Worm (Caenorhabditis elegans): ENCODE results near the gene zhit-2.

The zhit-2 gene

DNA sequence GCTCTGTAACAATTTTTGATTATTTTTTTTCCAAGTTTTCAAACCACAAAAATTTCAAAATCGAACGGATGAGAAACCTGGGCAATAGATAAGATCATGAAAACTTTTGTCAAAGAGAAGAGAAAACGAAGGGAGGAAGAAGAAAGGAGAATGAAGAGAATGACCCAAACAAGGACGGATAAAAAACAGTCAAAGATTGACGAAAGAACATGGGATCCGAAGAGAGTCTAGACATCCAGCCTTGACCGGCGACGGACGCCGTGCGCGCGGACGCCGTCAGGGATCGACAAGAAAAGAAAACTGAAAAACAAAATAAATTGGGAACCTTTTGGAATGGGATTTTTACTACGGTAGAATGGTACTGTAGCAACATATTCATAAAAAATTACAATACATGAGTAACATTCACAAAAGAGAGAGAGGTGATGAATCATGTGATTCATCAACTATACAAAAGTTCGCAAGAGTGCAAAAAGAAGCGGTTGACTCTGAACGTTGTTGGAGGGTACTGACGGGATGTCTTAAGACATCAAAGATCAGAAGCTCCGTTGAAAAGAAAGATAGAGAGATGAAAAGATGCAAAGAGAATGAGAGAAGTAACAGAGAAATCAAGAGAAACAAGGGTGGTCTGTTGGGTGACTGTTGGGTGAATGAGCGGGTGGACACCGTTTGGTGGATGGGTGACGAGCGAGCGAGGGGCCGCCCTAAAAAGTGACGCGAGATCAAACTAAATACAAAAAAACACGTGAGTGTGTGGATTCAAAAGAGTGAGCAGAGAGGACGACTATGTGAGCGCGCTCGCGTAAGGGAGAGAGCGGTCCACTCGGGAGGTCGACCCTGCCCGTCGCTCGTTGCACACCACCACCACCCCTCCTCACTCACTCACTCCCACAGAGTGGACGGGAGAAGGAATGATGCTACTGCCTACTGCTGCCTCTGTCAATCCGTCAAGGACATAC lies 36.3 kb upstream of the zhit-2 start, which contains the start of gene sup-26 (continued):
- no peak for TF ChIP-seq nfya-2 (GFP tag; IDR thresholded peaks at IDR 0.05)
- TF ChIP-seq cebp-2 (GFP tag; IDR thresholded peaks at IDR 0.05), result no peak
- TF ChIP-seq ets-4 (GFP tag; optimal IDR thresholded peaks at IDR 0.05), result no peak

DNA sequence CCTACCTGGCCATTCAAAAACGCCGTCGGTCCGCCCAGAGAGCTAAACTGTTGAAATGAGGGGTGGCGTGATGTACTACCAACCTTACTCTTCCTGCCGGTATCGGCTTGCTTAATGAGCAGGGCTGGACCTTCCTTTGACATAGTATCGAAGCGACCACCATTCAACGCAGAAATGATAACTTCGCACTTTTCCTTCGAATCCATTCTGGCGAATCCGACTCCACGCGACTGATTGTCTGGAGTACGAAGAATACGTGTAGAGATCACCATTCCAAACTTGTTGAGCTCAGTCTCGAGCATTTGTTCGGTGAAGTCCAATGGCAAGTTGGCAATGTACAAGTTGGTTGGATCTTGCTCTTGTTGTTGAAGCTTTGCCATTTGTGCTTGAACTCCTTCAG lies 34.0 kb upstream of the zhit-2 start:
- no peak for TF ChIP-seq Y79H2A.3 (GFP tag; conservative IDR thresholded peaks at IDR 0.05)
- TF ChIP-seq tbp1 (GFP tag; optimal IDR thresholded peaks at IDR 0.05), result no peak
- no peak for TF ChIP-seq atf-7 (tag; optimal IDR thresholded peaks at IDR 0.05)
- TF ChIP-seq let-526 (GFP tag; IDR thresholded peaks at IDR 0.05), result no peak
- TF ChIP-seq lsy-27 (tag; optimal IDR thresholded peaks at IDR 0.05; ENCODE audit: borderline replicate concordance, insufficient read depth), result no peak
- no peak for TF ChIP-seq F33H1.4 (GFP tag; IDR thresholded peaks at IDR 0.05)
- TF ChIP-seq tbx-9 (tag; optimal IDR thresholded peaks at IDR 0.05; ENCODE audit: borderline replicate concordance), result no peak
- TF ChIP-seq dpl-1 (GFP tag; optimal IDR thresholded peaks at IDR 0.05), result no peak
- no peak for TF ChIP-seq repo-1 (tag; optimal IDR thresholded peaks at IDR 0.05)
- no peak for TF ChIP-seq mel-28 (tag; optimal IDR thresholded peaks at IDR 0.05; ENCODE audit: borderline replicate concordance)
- no peak for TF ChIP-seq ztf-25 (GFP tag; IDR thresholded peaks at IDR 0.05)
- TF ChIP-seq snpc-3.4 (tag; optimal IDR thresholded peaks at IDR 0.05), result no peak
- no peak for TF ChIP-seq Y53F4B.3 (GFP tag; IDR thresholded peaks at IDR 0.05)
- TF ChIP-seq F57C9.4 (tag; optimal IDR thresholded peaks at IDR 0.05), result no peak
- no peak for TF ChIP-seq somi-1 (GFP tag; optimal IDR thresholded peaks at IDR 0.05)
- no peak for TF ChIP-seq snpc-4 (GFP tag; optimal IDR thresholded peaks at IDR 0.05)
- TF ChIP-seq snpc-4 (tag; optimal IDR thresholded peaks at IDR 0.05), result no peak
- no peak for TF ChIP-seq chd-7 (tag; optimal IDR thresholded peaks at IDR 0.05)
- no peak for TF ChIP-seq nhr-27 (tag; optimal IDR thresholded peaks at IDR 0.05)
- TF ChIP-seq ceh-40 (GFP tag; IDR thresholded peaks at IDR 0.05), result no peak

DNA sequence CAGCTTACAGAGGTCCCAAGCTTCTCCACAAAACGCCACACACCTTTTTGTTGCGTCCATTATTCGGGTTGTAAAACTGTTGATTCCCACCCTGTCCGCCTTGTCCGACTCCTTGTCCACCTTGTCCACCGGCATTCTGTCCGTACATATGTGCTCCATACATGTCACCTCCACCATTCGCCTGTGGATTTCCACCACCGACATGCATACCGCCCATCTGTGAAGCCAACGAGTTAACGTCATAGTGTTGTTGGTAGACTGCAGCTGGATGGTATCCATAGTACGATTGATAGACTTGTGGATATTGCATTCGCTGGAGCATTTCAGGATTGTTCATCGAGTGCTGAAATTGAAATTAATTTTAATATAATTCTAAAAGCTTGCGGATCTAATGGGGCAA lies 33.6 kb upstream of the zhit-2 start:
- TF ChIP-seq nfya-2 (GFP tag; IDR thresholded peaks at IDR 0.05), result no peak
- no peak for TF ChIP-seq lsy-27 (tag; optimal IDR thresholded peaks at IDR 0.05; ENCODE audit: borderline replicate concordance, insufficient read depth)
- TF ChIP-seq nfyb-1 (GFP tag; IDR thresholded peaks at IDR 0.05), result no peak
- TF ChIP-seq ceh-58 (GFP tag; IDR thresholded peaks at IDR 0.05), result no peak
- TF ChIP-seq K11D2.4 (GFP tag; IDR thresholded peaks at IDR 0.05), result no peak
- no peak for TF ChIP-seq lin-54 (GFP tag; optimal IDR thresholded peaks at IDR 0.05)
- TF ChIP-seq C06A6.2 (GFP tag; conservative IDR thresholded peaks at IDR 0.05), result no peak
- TF ChIP-seq ekl-4 (GFP tag; IDR thresholded peaks at IDR 0.05), result no peak
- TF ChIP-seq bed-2 (GFP tag; IDR thresholded peaks at IDR 0.05), result no peak
- TF ChIP-seq Y56A3A.18 (GFP tag; IDR thresholded peaks at IDR 0.05), result no peak
- TF ChIP-seq aptf-3 (GFP tag; IDR thresholded peaks at IDR 0.05), result no peak
- TF ChIP-seq fkh-3 (tag; optimal IDR thresholded peaks at IDR 0.05), result no peak
- TF ChIP-seq efl-1 (GFP tag; optimal IDR thresholded peaks at IDR 0.05), result no peak
- TF ChIP-seq nhr-120 (GFP tag; IDR thresholded peaks at IDR 0.05), result no peak
- TF ChIP-seq nhr-179 (tag; optimal IDR thresholded peaks at IDR 0.05), result no peak
- no peak for TF ChIP-seq lsl-1 (GFP tag; optimal IDR thresholded peaks at IDR 0.05)
- TF ChIP-seq snpc-1.1 (tag; optimal IDR thresholded peaks at IDR 0.05; ENCODE audit: insufficient read depth), result no peak
- TF ChIP-seq F52B5.7 (tag; optimal IDR thresholded peaks at IDR 0.05), result no peak
- TF ChIP-seq cebp-1 (GFP tag; IDR thresholded peaks at IDR 0.05), result no peak
- no peak for TF ChIP-seq cebp-1 (tag; optimal IDR thresholded peaks at IDR 0.05)
- TF ChIP-seq ztf-26 (tag; optimal IDR thresholded peaks at IDR 0.05), result no peak

Data from whole organism, young adult.